Fruit fly (Drosophila melanogaster) whole organism, embryonic: ENCODE data around the gene Rpp14b.

Experiments used
- CG10147 ChIP-seq: fragments of 200-800 bp; sonication (Bioruptor generic); optimal IDR thresholded peaks from 2 replicates; lab custom pipeline; 2019; ENCODE audit warnings: missing biosample characterization, mild to moderate bottlenecking, missing genetic modification characterization, moderate library complexity
- CG10267 ChIP-seq: fragments of 200-800 bp; sonication (Bioruptor generic); optimal IDR thresholded peaks from 2 replicates; lab custom pipeline; 2018; ENCODE audit warnings: missing biosample characterization, mild to moderate bottlenecking, missing genetic modification characterization, moderate library complexity
- CG11085 ChIP-seq: fragments of 200-800 bp; sonication (Bioruptor generic); IDR thresholded peaks from 2 replicates; pipeline ENCODE4 v1.3.6; 2022; ENCODE audit warnings: missing biosample characterization, missing genetic modification characterization
- CG11456 ChIP-seq: fragments of 200-800 bp; sonication (Bioruptor generic); IDR thresholded peaks from 3 replicates; pipeline ENCODE4 v1.3.6; 2022; ENCODE audit warnings: missing biosample characterization, missing genetic modification characterization
- CG11504 ChIP-seq: fragments of 200-800 bp; sonication (Bioruptor generic); optimal IDR thresholded peaks from 3 replicates; lab custom pipeline; 2019; ENCODE audit warnings: missing biosample characterization, mild to moderate bottlenecking, missing genetic modification characterization, moderate library complexity
- CG12299 ChIP-seq: fragments of 200-800 bp; sonication (Bioruptor generic); optimal IDR thresholded peaks from 2 replicates; lab custom pipeline; 2018; ENCODE audit warnings: missing biosample characterization, mild to moderate bottlenecking, missing genetic modification characterization
- CG12659 ChIP-seq: fragments of 200-800 bp; sonication (Bioruptor generic); optimal IDR thresholded peaks from 3 replicates; lab custom pipeline; 2017; ENCODE audit warnings: mild to moderate bottlenecking, missing biosample characterization, missing genetic modification reagents, missing genetic modification characterization
- CG13296 ChIP-seq: fragments of 200-800 bp; sonication (Bioruptor generic); optimal IDR thresholded peaks from 3 replicates; lab custom pipeline; 2018; ENCODE audit warnings: missing biosample characterization, mild to moderate bottlenecking, missing genetic modification characterization
- CG17568 ChIP-seq: fragments of 200-800 bp; sonication (Bioruptor generic); optimal IDR thresholded peaks from 2 replicates; lab custom pipeline; 2018; ENCODE audit warnings: missing biosample characterization, mild to moderate bottlenecking, missing genetic modification characterization, moderate library complexity
- CG18476 ChIP-seq: fragments of 200-800 bp; sonication (Bioruptor generic); optimal IDR thresholded peaks from 2 replicates; lab custom pipeline; 2016; ENCODE audit warnings: missing biosample characterization, mild to moderate bottlenecking, missing genetic modification characterization
- CG31388 ChIP-seq: fragments of 200-800 bp; sonication (Bioruptor generic); optimal IDR thresholded peaks from 2 replicates; lab custom pipeline; 2016; ENCODE audit warnings: missing biosample characterization, missing genetic modification characterization
- CG3847 ChIP-seq: fragments of 200-800 bp; sonication (Bioruptor generic); IDR thresholded peaks from 2 replicates; pipeline ENCODE4 v1.3.6; 2022; ENCODE audit warnings: missing biosample characterization, missing genetic modification characterization
- CG4282 ChIP-seq: fragments of 200-800 bp; sonication (Bioruptor generic); optimal IDR thresholded peaks from 2 replicates; lab custom pipeline; 2016; ENCODE audit warnings: missing biosample characterization, missing genetic modification characterization
- CG4854 ChIP-seq: fragments of 200-800 bp; sonication (Bioruptor generic); optimal IDR thresholded peaks from 2 replicates; lab custom pipeline; 2016; ENCODE audit warnings: missing biosample characterization, missing genetic modification characterization, inconsistent platforms
- CG6272 ChIP-seq: fragments of 200-800 bp; sonication (Bioruptor generic); IDR thresholded peaks from 2 replicates; pipeline ENCODE4 v1.3.6; 2022; ENCODE audit warnings: missing biosample characterization, missing genetic modification characterization
- CG6791 ChIP-seq: fragments of 200-800 bp; sonication (Bioruptor generic); IDR thresholded peaks from 3 replicates; pipeline ENCODE4 v1.3.6; 2022; ENCODE audit warnings: missing biosample characterization, missing genetic modification characterization; ENCODE audit not compliant: partially characterized antibody
- CG8089 ChIP-seq: fragments of 200-800 bp; sonication (Bioruptor generic); optimal IDR thresholded peaks from 3 replicates; lab custom pipeline; 2016; ENCODE audit warnings: missing biosample characterization, missing genetic modification characterization
- CG9817 ChIP-seq: fragments of 200-800 bp; sonication (Bioruptor generic); optimal IDR thresholded peaks from 2 replicates; lab custom pipeline; 2018; ENCODE audit warnings: missing biosample characterization, mild to moderate bottlenecking, missing genetic modification characterization, moderate library complexity
- CG9932 ChIP-seq: fragments of 200-800 bp; sonication (Bioruptor generic); IDR thresholded peaks from 2 replicates; pipeline ENCODE4 v1.3.6; 2022; ENCODE audit warnings: missing biosample characterization, missing genetic modification characterization
- D ChIP-seq, 2 experiments: fragments of 200-800 bp in 1 of 2; fragments of >200 bp in 1 of 2; sonication (Bioruptor generic) in 1 of 2; optimal IDR thresholded peaks; 2 replicates in 1 of 2; 3 replicates in 1 of 2; lab custom pipeline; 2017; ENCODE audit warnings: mild to moderate bottlenecking in 1 of 2, missing biosample characterization in 1 of 2, missing genetic modification characterization in 1 of 2, missing genetic modification reagents in 1 of 2
- Dek ChIP-seq: fragments of 200-800 bp; sonication (Bioruptor generic); optimal IDR thresholded peaks from 3 replicates; lab custom pipeline; 2019; ENCODE audit warnings: missing biosample characterization, mild to moderate bottlenecking, missing genetic modification characterization, moderate library complexity
- Elba2 ChIP-seq: fragments of 200-800 bp; sonication (Bioruptor generic); optimal IDR thresholded peaks from 3 replicates; lab custom pipeline; 2016; ENCODE audit warnings: missing biosample characterization, missing genetic modification characterization
- HLHmδ ChIP-seq: fragments of 200-800 bp; sonication (Bioruptor generic); optimal IDR thresholded peaks from 2 replicates; lab custom pipeline; 2018; ENCODE audit warnings: missing biosample characterization, mild to moderate bottlenecking, missing genetic modification characterization, moderate library complexity
- Hsf ChIP-seq: fragments of 200-800 bp; sonication (Bioruptor generic); optimal IDR thresholded peaks from 3 replicates; lab custom pipeline; 2016; ENCODE audit warnings: missing biosample characterization, missing genetic modification characterization
- MESR4 ChIP-seq: fragments of 200-800 bp; sonication (Bioruptor generic); optimal IDR thresholded peaks from 2 replicates; lab custom pipeline; 2018; ENCODE audit warnings: missing biosample characterization, mild to moderate bottlenecking, missing genetic modification characterization, moderate library complexity
- NC2β ChIP-seq: fragments of 200-800 bp; sonication (Bioruptor generic); optimal IDR thresholded peaks from 2 replicates; lab custom pipeline; 2016; ENCODE audit warnings: missing biosample characterization, missing genetic modification characterization
- Nf-YB ChIP-seq: fragments of 200-800 bp; sonication (Bioruptor generic); optimal IDR thresholded peaks from 3 replicates; lab custom pipeline; 2019; ENCODE audit warnings: missing biosample characterization, mild to moderate bottlenecking, missing genetic modification characterization, moderate library complexity
- Pdp1 ChIP-seq, 2 experiments: fragments of 200-800 bp; sonication (Bioruptor generic); optimal IDR thresholded peaks; 3 replicates each; lab custom pipeline; 2016; ENCODE audit warnings: missing biosample characterization in 2 of 2, missing genetic modification characterization in 2 of 2, mild to moderate bottlenecking in 1 of 2, moderate library complexity in 1 of 2
- Sox102F ChIP-seq: fragments of 200-800 bp; sonication (Bioruptor generic); optimal IDR thresholded peaks from 2 replicates; lab custom pipeline; 2018; ENCODE audit warnings: missing biosample characterization, mild to moderate bottlenecking, missing genetic modification characterization, moderate library complexity
- Xrp1 ChIP-seq: fragments of 200-800 bp; sonication (Bioruptor generic); IDR thresholded peaks from 2 replicates; pipeline ENCODE4 v1.3.6; 2022; ENCODE audit warnings: missing biosample characterization, missing genetic modification characterization
- crol ChIP-seq: fragments of 200-800 bp; sonication (Bioruptor generic); IDR thresholded peaks from 2 replicates; pipeline ENCODE4 v1.3.6; 2022; ENCODE audit warnings: missing biosample characterization, missing genetic modification characterization
- fd96Cb ChIP-seq: fragments of 200-800 bp; sonication (Bioruptor generic); optimal IDR thresholded peaks from 2 replicates; lab custom pipeline; 2018; ENCODE audit warnings: missing biosample characterization, mild to moderate bottlenecking, missing genetic modification characterization, moderate library complexity
- gsb ChIP-seq: fragments of 200-800 bp; sonication (Bioruptor generic); IDR thresholded peaks from 2 replicates; pipeline ENCODE4 v1.3.6; 2022; ENCODE audit warnings: missing biosample characterization, missing genetic modification characterization
- gsb-n ChIP-seq: fragments of 200-800 bp; sonication (Bioruptor generic); optimal IDR thresholded peaks from 3 replicates; lab custom pipeline; 2018; ENCODE audit warnings: missing biosample characterization, mild to moderate bottlenecking, missing genetic modification characterization
- ham ChIP-seq: fragments of 200-800 bp; sonication (Bioruptor generic); IDR thresholded peaks from 2 replicates; pipeline ENCODE4 v1.3.6; 2022; ENCODE audit warnings: missing biosample characterization, missing genetic modification characterization
- hth ChIP-seq: fragments of >200 bp; optimal IDR thresholded peaks from 2 replicates; lab custom pipeline; 2017; ENCODE audit warnings: inconsistent platforms
- jumu ChIP-seq: fragments of 200-800 bp; sonication (Bioruptor generic); optimal IDR thresholded peaks from 3 replicates; lab custom pipeline; 2016; ENCODE audit warnings: missing biosample characterization, missing genetic modification characterization
- lab ChIP-seq: fragments of 200-800 bp; sonication (Bioruptor generic); optimal IDR thresholded peaks from 3 replicates; lab custom pipeline; 2017; ENCODE audit warnings: missing biosample characterization, missing genetic modification characterization, mild to moderate bottlenecking, moderate library complexity, missing genetic modification reagents
- lmd ChIP-seq: fragments of 200-800 bp; sonication (Bioruptor generic); IDR thresholded peaks from 2 replicates; pipeline ENCODE4 v1.3.6; 2022; ENCODE audit warnings: missing biosample characterization, missing genetic modification characterization
- p53 ChIP-seq: fragments of 200-800 bp; sonication (Bioruptor generic); optimal IDR thresholded peaks from 2 replicates; lab custom pipeline; 2016; ENCODE audit warnings: missing biosample characterization, missing genetic modification characterization
- pfk ChIP-seq: fragments of 200-800 bp; sonication (Bioruptor generic); optimal IDR thresholded peaks from 2 replicates; lab custom pipeline; 2018; ENCODE audit warnings: missing biosample characterization, mild to moderate bottlenecking, missing genetic modification characterization, moderate library complexity
- sd ChIP-seq: fragments of 200-800 bp; sonication (Bioruptor generic); optimal IDR thresholded peaks from 3 replicates; lab custom pipeline; 2018; ENCODE audit warnings: missing biosample characterization, mild to moderate bottlenecking, missing genetic modification characterization, moderate library complexity
- slou ChIP-seq: fragments of 200-800 bp; sonication (Bioruptor generic); optimal IDR thresholded peaks from 3 replicates; lab custom pipeline; 2016; ENCODE audit warnings: missing biosample characterization, missing genetic modification characterization
- sna ChIP-seq: fragments of 200-800 bp; sonication (Bioruptor generic); IDR thresholded peaks from 2 replicates; pipeline ENCODE4 v1.3.6; 2022; ENCODE audit warnings: missing biosample characterization, missing genetic modification characterization; ENCODE audit not compliant: partially characterized antibody
- toy ChIP-seq: fragments of 200-800 bp; sonication (Bioruptor generic); IDR thresholded peaks from 2 replicates; pipeline ENCODE4 v1.3.6; 2022; ENCODE audit warnings: missing biosample characterization, missing genetic modification characterization
- tup ChIP-seq: fragments of 200-800 bp; sonication (Bioruptor generic); optimal IDR thresholded peaks from 2 replicates; lab custom pipeline; 2016; ENCODE audit warnings: missing biosample characterization, mild to moderate bottlenecking, missing genetic modification characterization, moderate library complexity
- z ChIP-seq: fragments of 200-800 bp; sonication (Bioruptor generic); IDR thresholded peaks from 3 replicates; pipeline ENCODE4 v1.3.6; 2022; ENCODE audit warnings: missing biosample characterization, missing genetic modification characterization
- zf30C ChIP-seq: fragments of 200-800 bp; sonication (Bioruptor generic); optimal IDR thresholded peaks from 3 replicates; lab custom pipeline; 2018; ENCODE audit warnings: missing biosample characterization, mild to moderate bottlenecking, missing genetic modification characterization
- zfh1 ChIP-seq: fragments of 200-800 bp; sonication (Bioruptor generic); IDR thresholded peaks from 3 replicates; pipeline ENCODE4 v1.3.6; 2022; ENCODE audit warnings: missing biosample characterization, missing genetic modification characterization

Rpp14b gene

dm6 chr3R:30014977-30015514, 40.7 kb upstream of the Rpp14b start, which contains the start of gene CG7920 (continued):
- TF ChIP-seq CG12659 (peak; percentile 64), fd96Cb (tag; lab: Kevin White, UChicago) (no peak), Nf-YB (GFP tag; lab: Kevin White, UChicago) (no peak), D (optimal IDR thresholded peaks at IDR 0.05; lab: Kevin White, UChicago) (no peak), D (GFP tag; optimal IDR thresholded peaks at IDR 0.05; lab: Kevin White, UChicago) (no peak), Dek (tag; lab: Kevin White, UChicago) (peak; percentile 22), CG12299 (tag; lab: Kevin White, UChicago) (peak; percentile 1), Sox102F (GFP tag; lab: Kevin White, UChicago) (no peak), CG4282 (no peak), zf30C (no peak), CG6272 (GFP tag; lab: Robert Waterston, UW) (no peak), CG6791 (GFP tag; lab: Robert Waterston, UW) (peak; percentile 73), lab (GFP tag; lab: Kevin White, UChicago) (peak; percentile 49), MESR4 (GFP tag; lab: Kevin White, UChicago) (peak; percentile 26), CG9817 (no peak), Hsf (GFP tag; lab: Kevin White, UChicago) (no peak), sd (tag; lab: Kevin White, UChicago) (peak; percentile 22), sna (GFP tag; lab: Robert Waterston, UW) (peak; percentile 83), p53 (GFP tag; lab: Kevin White, UChicago) (no peak), CG11456 (GFP tag; lab: Robert Waterston, UW) (no peak), pfk (no peak), CG31388 (GFP tag; lab: Kevin White, UChicago) (no peak), CG4854 (no peak), toy (GFP tag; lab: Robert Waterston, UW) (no peak), CG13296 (GFP tag; lab: Kevin White, UChicago) (peak; percentile 48), Xrp1 (GFP tag; lab: Robert Waterston, UW) (no peak), tup (GFP tag; lab: Kevin White, UChicago) (no peak), Elba2 (GFP tag; lab: Kevin White, UChicago) (no peak), CG11085 (GFP tag; lab: Robert Waterston, UW) (no peak), jumu (no peak), CG17568 (GFP tag; lab: Kevin White, UChicago) (no peak), CG18476 (GFP tag; lab: Kevin White, UChicago) (no peak), lmd (GFP tag; lab: Robert Waterston, UW) (no peak), ham (GFP tag; lab: Robert Waterston, UW) (no peak), NC2β (GFP tag; lab: Kevin White, UChicago) (no peak), HLHmδ (GFP tag; lab: Kevin White, UChicago) (no peak), CG8089 (GFP tag; lab: Kevin White, UChicago) (no peak), CG10267 (tag; lab: Kevin White, UChicago) (peak; percentile 98), CG3847 (peak; percentile 36; the same call in 1 of the 2 replicates), hth (lab: Kevin White, UChicago) (no peak), CG10147 (peak; percentile 43), crol (GFP tag; lab: Robert Waterston, UW) (0 out of 2 replicates have a peak, but pooled peaks have one; percentile 21), Pdp1 (GFP tag; optimal IDR thresholded peaks at IDR 0.05; lab: Kevin White, UChicago) (peak in 1 of 2 experiments; percentile 10), z (0 out of 3 replicates have a peak, but pooled peaks have one; percentile 53), zfh1 (GFP tag; lab: Robert Waterston, UW) (no peak), gsb (GFP tag; lab: Robert Waterston, UW) (no peak), CG9932 (GFP tag; lab: Robert Waterston, UW) (no peak), CG11504 (tag; lab: Kevin White, UChicago) (no peak), gsb-n (tag; lab: Kevin White, UChicago) (no peak), slou (no peak)
